Worm (Caenorhabditis elegans) whole organism, L1 larva: ENCODE measurements around the gene R08C7.1.

Source experiments
- Y116A8C.19 ChIP-seq: sonication (generic microtip); optimal IDR thresholded peaks from 2 replicates; lab custom pipeline; 2016; ENCODE audit warnings: missing compliant biosample characterization, missing genetic modification characterization, borderline replicate concordance
- alr-1 ChIP-seq: fragments of 200-800 bp; sonication (Bioruptor generic); optimal IDR thresholded peaks from 2 replicates; lab custom pipeline; 2018; ENCODE audit warnings: borderline replicate concordance, mild to moderate bottlenecking, missing genetic modification characterization, missing compliant biosample characterization
- aly-2 ChIP-seq: fragments of 150-350 bp; optimal IDR thresholded peaks from 2 replicates; lab custom pipeline; 2014; ENCODE audit warnings: missing biosample characterization, missing genetic modification characterization
- blmp-1 ChIP-seq: fragments of 150-350 bp; optimal IDR thresholded peaks from 2 replicates; lab custom pipeline; 2014; ENCODE audit warnings: missing biosample characterization, missing genetic modification characterization
- ceh-63 ChIP-seq: fragments of 200-800 bp; sonication (Bioruptor generic); optimal IDR thresholded peaks from 2 replicates; lab custom pipeline; 2018; ENCODE audit warnings: mild to moderate bottlenecking, missing genetic modification characterization, missing compliant biosample characterization
- ceh-8 ChIP-seq: fragments of 200-800 bp; sonication (Bioruptor generic); optimal IDR thresholded peaks from 2 replicates; lab custom pipeline; 2018; ENCODE audit warnings: mild to moderate bottlenecking, missing genetic modification characterization, moderate library complexity, missing compliant biosample characterization
- ceh-82 ChIP-seq, 3 experiments: fragments of 150-350 bp in 1 of 3; sonication (generic microtip) in 2 of 3; optimal IDR thresholded peaks; 2 replicates each; lab custom pipeline; 2014 to 2017; ENCODE audit warnings: missing biosample characterization in 3 of 3, missing genetic modification characterization in 3 of 3
- ceh-88 ChIP-seq: fragments of 200-800 bp; sonication (Bioruptor generic); IDR thresholded peaks from 2 replicates; pipeline ENCODE4 v1.3.6; 2022; ENCODE audit warnings: missing genetic modification characterization, missing compliant biosample characterization
- egl-27 ChIP-seq, 2 experiments: fragments of 150-350 bp in 1 of 2; sonication (generic microtip); optimal IDR thresholded peaks; 3 replicates each; lab custom pipeline; 2017 to 2018; ENCODE audit warnings: missing biosample characterization in 2 of 2, missing genetic modification characterization in 2 of 2, missing genetic modification reagents in 2 of 2
- elt-3 ChIP-seq, 6 experiments: fragments of 150-350 bp in 1 of 6; sonication (generic microtip); optimal IDR thresholded peaks; 2 replicates each; lab custom pipeline; 2017 to 2018; ENCODE audit warnings: missing biosample characterization in 6 of 6, missing genetic modification characterization in 6 of 6, inconsistent platforms in 1 of 6
- ets-5 ChIP-seq: fragments of 200-800 bp; sonication (Bioruptor generic); IDR thresholded peaks from 2 replicates; pipeline ENCODE4 v1.3.6; 2022; ENCODE audit warnings: missing genetic modification characterization, missing compliant biosample characterization
- fkh-10 ChIP-seq: sonication (generic microtip); optimal IDR thresholded peaks from 2 replicates; lab custom pipeline; 2017; ENCODE audit warnings: missing biosample characterization, missing genetic modification reagents, missing genetic modification characterization
- fkh-4 ChIP-seq: sonication (generic microtip); optimal IDR thresholded peaks from 2 replicates; lab custom pipeline; 2016; ENCODE audit warnings: missing compliant biosample characterization, missing genetic modification characterization, borderline replicate concordance
- fkh-8 ChIP-seq: sonication (generic microtip); optimal IDR thresholded peaks from 2 replicates; lab custom pipeline; 2016; ENCODE audit warnings: mild to moderate bottlenecking, missing genetic modification characterization, missing compliant biosample characterization
- hlh-17 ChIP-seq: fragments of 200-800 bp; sonication (Bioruptor generic); optimal IDR thresholded peaks from 2 replicates; lab custom pipeline; 2018; ENCODE audit warnings: missing genetic modification characterization, mild to moderate bottlenecking, missing compliant biosample characterization, moderate library complexity, borderline replicate concordance
- hlh-4 ChIP-seq: sonication (generic microtip); optimal IDR thresholded peaks from 2 replicates; lab custom pipeline; 2016; ENCODE audit warnings: mild to moderate bottlenecking, missing genetic modification characterization, missing compliant biosample characterization
- isw-1 ChIP-seq: fragments of 200-800 bp; sonication (Bioruptor generic); IDR thresholded peaks from 2 replicates; pipeline ENCODE4 v1.3.6; 2022; ENCODE audit warnings: missing genetic modification characterization, missing compliant biosample characterization
- jun-1 ChIP-seq: fragments of 150-350 bp; optimal IDR thresholded peaks from 2 replicates; lab custom pipeline; 2014; ENCODE audit warnings: missing biosample characterization, missing genetic modification reagents, missing genetic modification characterization
- lin-14 ChIP-seq: fragments of 200-800 bp; sonication (Bioruptor generic); optimal IDR thresholded peaks from 2 replicates; lab custom pipeline; 2018; ENCODE audit warnings: mild to moderate bottlenecking, missing genetic modification characterization, moderate library complexity, missing compliant biosample characterization
- lin-15B ChIP-seq: fragments of 150-350 bp; sonication (generic microtip); optimal IDR thresholded peaks from 3 replicates; lab custom pipeline; 2014; ENCODE audit warnings: missing biosample characterization, missing genetic modification characterization
- mdl-1 ChIP-seq, 2 experiments: fragments of 150-350 bp; optimal IDR thresholded peaks; 2 replicates each; lab custom pipeline; 2014 to 2017; ENCODE audit warnings: missing biosample characterization in 2 of 2, missing genetic modification characterization in 2 of 2, inconsistent platforms in 1 of 2
- mef-2 ChIP-seq: fragments of 150-350 bp; optimal IDR thresholded peaks from 2 replicates; lab custom pipeline; 2014; ENCODE audit warnings: missing biosample characterization, missing genetic modification characterization
- mep-1 ChIP-seq: fragments of 150-350 bp; optimal IDR thresholded peaks from 2 replicates; lab custom pipeline; 2014; ENCODE audit warnings: missing biosample characterization, missing genetic modification characterization
- nhr-11 ChIP-seq: fragments of 150-350 bp; optimal IDR thresholded peaks from 2 replicates; lab custom pipeline; 2014; ENCODE audit warnings: missing biosample characterization, missing genetic modification characterization
- nhr-12 ChIP-seq: sonication (generic microtip); optimal IDR thresholded peaks from 2 replicates; lab custom pipeline; 2017; ENCODE audit warnings: missing biosample characterization, missing genetic modification characterization
- nhr-20 ChIP-seq: sonication (generic microtip); optimal IDR thresholded peaks from 2 replicates; lab custom pipeline; 2016; ENCODE audit warnings: mild to moderate bottlenecking, missing genetic modification characterization, missing compliant biosample characterization
- nhr-47 ChIP-seq: sonication (generic microtip); optimal IDR thresholded peaks from 2 replicates; lab custom pipeline; 2016; ENCODE audit warnings: mild to moderate bottlenecking, missing genetic modification characterization, moderate library complexity, missing compliant biosample characterization
- nhr-76 ChIP-seq: sonication (generic microtip); optimal IDR thresholded peaks from 2 replicates; lab custom pipeline; 2017; ENCODE audit warnings: missing biosample characterization, missing genetic modification characterization
- nhr-84 ChIP-seq: sonication (generic microtip); optimal IDR thresholded peaks from 2 replicates; lab custom pipeline; 2017; ENCODE audit warnings: missing biosample characterization, missing genetic modification characterization
- nhr-85 ChIP-seq: sonication (generic microtip); peaks from one replicate; lab custom pipeline; 2016; ENCODE audit warnings: missing genetic modification characterization, inconsistent platforms, missing compliant biosample characterization
- nhr-90 ChIP-seq: sonication (generic microtip); optimal IDR thresholded peaks from 2 replicates; lab custom pipeline; 2016; ENCODE audit warnings: mild to moderate bottlenecking, missing genetic modification characterization, missing compliant biosample characterization; ENCODE audit not compliant: poor library complexity
- pag-3 ChIP-seq: sonication (generic microtip); optimal IDR thresholded peaks from 2 replicates; lab custom pipeline; 2017; ENCODE audit warnings: missing genetic modification characterization, mild to moderate bottlenecking, missing compliant biosample characterization, antibody characterized with exemption, borderline replicate concordance; ENCODE audit not compliant: insufficient read depth
- rnt-1 ChIP-seq: sonication (generic microtip); optimal IDR thresholded peaks from 2 replicates; lab custom pipeline; 2016; ENCODE audit warnings: mild to moderate bottlenecking, missing genetic modification characterization, moderate library complexity, missing compliant biosample characterization
- snpc-4 ChIP-seq: fragments of 150-350 bp; optimal IDR thresholded peaks from 2 replicates; lab custom pipeline; 2014; ENCODE audit warnings: missing biosample characterization, missing genetic modification characterization
- snu-23 ChIP-seq: sonication (generic microtip); optimal IDR thresholded peaks from 2 replicates; lab custom pipeline; 2016; ENCODE audit warnings: missing genetic modification characterization, missing compliant biosample characterization
- sox-4 ChIP-seq: sonication (generic microtip); optimal IDR thresholded peaks from 2 replicates; lab custom pipeline; 2016; ENCODE audit warnings: missing genetic modification characterization, missing compliant biosample characterization
- sptf-1 ChIP-seq: fragments of 150-350 bp; optimal IDR thresholded peaks from 2 replicates; lab custom pipeline; 2014; ENCODE audit warnings: missing biosample characterization, missing genetic modification characterization
- tbx-2 ChIP-seq: sonication (generic microtip); optimal IDR thresholded peaks from 2 replicates; lab custom pipeline; 2016; ENCODE audit warnings: missing genetic modification characterization, missing compliant biosample characterization
- tlp-1 ChIP-seq: fragments of 150-350 bp; optimal IDR thresholded peaks from 2 replicates; lab custom pipeline; 2014; ENCODE audit warnings: missing biosample characterization, missing genetic modification characterization
- unc-62 ChIP-seq: fragments of 150-350 bp; optimal IDR thresholded peaks from 2 replicates; lab custom pipeline; 2014; ENCODE audit warnings: missing biosample characterization, missing genetic modification reagents, missing genetic modification characterization
- vab-15 ChIP-seq: sonication (generic microtip); optimal IDR thresholded peaks from 2 replicates; lab custom pipeline; 2017; ENCODE audit warnings: missing genotype, mild to moderate bottlenecking, missing genetic modification characterization, missing compliant biosample characterization
- zip-4 ChIP-seq: fragments of 200-800 bp; sonication (Bioruptor generic); optimal IDR thresholded peaks from 2 replicates; lab custom pipeline; 2018; ENCODE audit warnings: mild to moderate bottlenecking, missing genetic modification characterization, moderate library complexity, missing compliant biosample characterization
- ztf-11 ChIP-seq, 2 experiments: sonication (generic microtip); optimal IDR thresholded peaks; 2 replicates each; lab custom pipeline; 2016 to 2017; ENCODE audit warnings: missing genetic modification characterization in 2 of 2, missing biosample characterization in 1 of 2, missing compliant biosample characterization in 1 of 2
- ztf-4 ChIP-seq: fragments of 150-350 bp; optimal IDR thresholded peaks from 2 replicates; lab custom pipeline; 2014; ENCODE audit warnings: missing biosample characterization, missing genetic modification characterization

R08C7.1 gene

DNA sequence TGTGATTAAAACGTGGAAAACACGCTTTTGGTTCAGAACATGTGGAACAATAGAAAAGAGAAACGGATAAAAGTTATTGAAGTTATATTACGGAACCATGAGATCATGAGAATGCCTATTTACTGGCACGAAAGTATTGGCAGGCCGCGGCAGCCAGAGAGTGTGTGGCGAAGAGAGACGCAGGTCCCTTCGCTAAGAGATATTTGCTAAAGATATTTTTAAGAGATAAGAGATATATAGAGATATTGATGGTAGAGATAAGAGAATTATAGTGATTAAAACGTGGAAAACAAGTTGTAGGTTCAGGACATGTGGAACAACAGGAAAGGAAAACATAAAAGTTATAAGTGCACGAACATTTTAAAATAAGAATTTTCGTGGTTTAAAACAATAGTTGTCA is 13.9 kb upstream of the R08C7.1 start:
- TF ChIP-seq nhr-85 (tag; lab: Kevin White, UChicago) = peak; percentile 73
- TF ChIP-seq ceh-82 (tag; optimal IDR thresholded peaks at IDR 0.05; lab: Kevin White, UChicago) = no peak
- TF ChIP-seq isw-1 = no peak
- no peak for TF ChIP-seq nhr-12 (tag; lab: Kevin White, UChicago)
- peak; percentile 7 for TF ChIP-seq nhr-20
- no peak for TF ChIP-seq lin-15B (tag; lab: Kevin White, UChicago)
- TF ChIP-seq vab-15 = no peak
- TF ChIP-seq alr-1 = no peak
- TF ChIP-seq elt-3 (tag; optimal IDR thresholded peaks at IDR 0.05; lab: Kevin White, UChicago) = peak in 1 of 6 experiments; percentile 16
- TF ChIP-seq nhr-84 (tag; lab: Kevin White, UChicago) = no peak
- TF ChIP-seq tbx-2 (tag; lab: Kevin White, UChicago) = no peak
- no peak for TF ChIP-seq ceh-88 (GFP tag; lab: Robert Waterston, UW)
- TF ChIP-seq Y116A8C.19 = no peak
- TF ChIP-seq mef-2 (tag; lab: Kevin White, UChicago) = no peak
- TF ChIP-seq lin-14 (GFP tag; lab: Kevin White, UChicago) = peak; percentile 69

DNA sequence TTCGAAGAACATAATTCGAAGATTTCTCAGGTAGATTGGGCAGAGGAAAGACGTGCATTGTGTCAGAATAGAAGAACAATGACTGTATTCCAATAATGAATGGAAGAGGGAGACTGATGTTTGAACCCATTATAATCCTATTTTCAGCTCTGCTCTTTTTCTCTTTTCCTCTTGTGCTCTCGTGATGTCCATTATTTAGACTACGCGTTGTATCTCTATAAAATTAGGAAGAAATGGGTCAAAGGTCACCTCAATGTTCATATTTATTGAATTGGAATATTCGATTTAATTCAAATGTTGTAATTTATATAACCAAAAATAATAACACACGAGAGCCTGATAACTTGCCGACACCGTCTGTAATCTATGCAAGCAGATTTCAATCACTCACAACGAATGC is 12.5 kb upstream of the R08C7.1 start, which contains the start of gene fbxb-74:
fbxb-74 (minus strand) TSS at position 101 of the 400 bp plus-strand sequence.
- TF ChIP-seq ceh-82 (tag; optimal IDR thresholded peaks at IDR 0.05; lab: Kevin White, UChicago) (no peak), ztf-4 (tag; lab: Kevin White, UChicago) (no peak), snu-23 (GFP tag; lab: Kevin White, UChicago) (no peak), rnt-1 (no peak), ets-5 (GFP tag; lab: Robert Waterston, UW) (no peak)

DNA sequence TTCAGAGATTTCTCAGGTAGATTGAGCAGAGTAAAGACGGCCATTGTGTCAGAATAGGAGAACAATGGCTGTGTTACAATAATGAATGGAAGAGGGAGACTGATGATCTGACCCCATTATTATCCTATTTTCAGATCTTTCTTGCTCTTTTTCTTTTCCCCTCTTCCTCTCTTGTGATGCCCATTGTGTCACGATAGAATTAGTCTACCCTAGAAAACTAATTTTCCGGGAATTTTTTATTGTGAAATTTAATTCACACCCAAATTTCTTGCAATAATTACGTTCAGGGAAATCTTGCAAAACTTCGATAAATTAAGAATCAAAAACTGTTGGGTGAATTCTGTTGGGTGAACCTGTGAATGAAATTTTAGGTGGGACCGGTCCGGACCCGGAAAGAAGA is 10.6 kb upstream of the R08C7.1 start, which contains the start of gene fbxb-75:
fbxb-75 (minus strand) TSS at position 101 of the 400 bp plus-strand sequence.
- TF ChIP-seq hlh-17 (GFP tag; lab: Kevin White, UChicago) (no peak), ztf-11 (tag; optimal IDR thresholded peaks at IDR 0.05; lab: Kevin White, UChicago) (no peak), unc-62 (GFP tag; lab: Kevin White, UChicago) (no peak), elt-3 (tag; optimal IDR thresholded peaks at IDR 0.05; lab: Kevin White, UChicago) (no peak)

DNA sequence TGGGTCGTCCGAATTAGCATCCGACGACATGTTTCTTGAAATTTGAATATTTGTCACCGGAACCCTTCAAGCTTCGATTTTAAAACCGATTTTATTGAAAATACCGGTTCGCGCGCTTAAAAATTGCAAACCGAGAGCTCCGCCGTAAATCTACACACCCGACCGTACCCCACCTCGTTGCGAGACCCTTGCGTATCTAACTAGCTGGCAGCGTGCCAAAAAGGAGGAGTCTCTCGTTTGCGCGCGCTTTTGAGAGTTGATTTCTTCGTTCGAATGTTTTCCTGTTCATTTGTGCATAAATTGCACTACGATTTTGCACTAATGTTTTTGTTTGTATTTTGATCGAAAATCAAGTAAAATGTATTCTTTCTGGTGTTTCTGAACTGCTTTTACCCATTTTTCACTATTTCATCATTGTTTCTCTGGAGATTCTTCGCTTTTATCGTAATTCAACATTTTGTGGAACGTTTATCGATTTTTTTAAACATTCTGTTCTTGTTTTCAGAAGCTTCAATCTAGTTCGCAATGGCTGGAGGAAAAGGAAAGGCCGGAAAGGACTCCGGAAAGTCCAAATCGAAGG is 5.9 kb upstream of the R08C7.1 start, which contains the start of the genes wapl-1 and htz-1:
wapl-1 (minus strand) TSS at position 30 of the 580 bp plus-strand sequence.
htz-1 (plus strand) TSS at position 506 of the 580 bp plus-strand sequence.
- no peak for TF ChIP-seq hlh-4
- TF ChIP-seq nhr-47 (tag; lab: Kevin White, UChicago) = peak; percentile 98
- TF ChIP-seq nhr-12 (tag; lab: Kevin White, UChicago) = no peak
- TF ChIP-seq vab-15 = peak; percentile 88
- peak in 1 of 2 experiments; percentile 93 for TF ChIP-seq ztf-11 (tag; optimal IDR thresholded peaks at IDR 0.05; lab: Kevin White, UChicago)
- TF ChIP-seq sptf-1 (tag; lab: Kevin White, UChicago) = no peak
- no peak for TF ChIP-seq pag-3 (tag; lab: Kevin White, UChicago)
- peak; percentile 97 for TF ChIP-seq fkh-8 (tag; lab: Kevin White, UChicago)
- no peak for TF ChIP-seq nhr-84 (tag; lab: Kevin White, UChicago)
- TF ChIP-seq tlp-1 (tag; lab: Kevin White, UChicago) = no peak
- TF ChIP-seq nhr-11 (tag; lab: Kevin White, UChicago) = peak; percentile 86
- TF ChIP-seq tbx-2 (tag; lab: Kevin White, UChicago) = peak; percentile 97
- peak; percentile 34 for TF ChIP-seq aly-2 (tag; lab: Kevin White, UChicago)
- peak; percentile 96 for TF ChIP-seq lin-15B (tag; lab: Kevin White, UChicago)
- TF ChIP-seq nhr-20 = peak; percentile 96
- peak; percentile 86 for TF ChIP-seq blmp-1 (tag; lab: Kevin White, UChicago)
- TF ChIP-seq ceh-8 (GFP tag; lab: Kevin White, UChicago) = peak; percentile 91
- peak; percentile 89 for TF ChIP-seq sox-4
- peak; percentile 97 for TF ChIP-seq mep-1 (tag; lab: Kevin White, UChicago)
- peak in 1 of 2 experiments; percentile 94 for TF ChIP-seq mdl-1 (tag; optimal IDR thresholded peaks at IDR 0.05; lab: Kevin White, UChicago)
- no peak for TF ChIP-seq ceh-63 (GFP tag; lab: Kevin White, UChicago)
- no peak for TF ChIP-seq Y116A8C.19
- peak; percentile 91 for TF ChIP-seq mef-2 (tag; lab: Kevin White, UChicago)
- no peak for TF ChIP-seq fkh-4
- peak; percentile 95 for TF ChIP-seq jun-1 (tag; lab: Kevin White, UChicago)
- peak; percentile 92 for TF ChIP-seq fkh-10 (GFP tag; lab: Kevin White, UChicago)
- no peak for TF ChIP-seq nhr-76 (tag; lab: Kevin White, UChicago)
- TF ChIP-seq nhr-90 (tag; lab: Kevin White, UChicago) = peak; percentile 95
- TF ChIP-seq egl-27 (tag; optimal IDR thresholded peaks at IDR 0.05; lab: Kevin White, UChicago) = peak; percentile 51 to 54
- peak; percentile 97 for TF ChIP-seq lin-14 (GFP tag; lab: Kevin White, UChicago)
- TF ChIP-seq snpc-4 (tag; lab: Kevin White, UChicago) = peak; percentile 84
- TF ChIP-seq zip-4 (GFP tag; lab: Kevin White, UChicago) = peak; percentile 84
